Worm (Caenorhabditis elegans): ENCODE results near the gene mlt-3.

Gene mlt-3

DNA sequence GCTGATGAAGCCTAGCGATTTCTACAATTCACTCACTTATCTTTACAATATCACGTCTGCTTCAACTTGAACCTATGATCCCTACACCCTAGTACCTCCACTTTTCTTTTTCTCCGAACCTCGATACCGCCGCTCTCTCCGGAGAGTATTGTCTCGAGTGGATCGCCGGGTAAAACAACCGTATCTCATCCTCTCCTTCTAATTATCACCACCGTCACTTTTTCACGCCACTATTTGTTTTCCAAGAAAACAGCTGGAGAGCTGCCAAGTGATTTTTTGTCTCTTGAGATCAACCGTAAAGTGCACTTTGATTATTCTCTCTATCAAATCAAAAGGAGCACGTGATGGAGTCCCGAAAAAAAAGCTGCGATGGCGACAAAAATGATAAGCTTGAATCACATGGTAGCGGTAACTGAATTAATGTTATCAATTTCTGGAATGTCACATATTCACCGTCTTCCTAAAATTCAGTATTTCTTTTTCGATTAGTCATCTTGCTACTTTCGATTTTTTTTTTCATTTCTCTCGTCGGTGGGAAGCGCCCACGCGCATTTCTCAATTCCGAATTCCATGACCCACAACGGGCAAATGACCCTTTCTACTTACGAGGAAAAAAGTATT is 27.3 kb downstream of the mlt-3 start (continued):
- TF ChIP-seq ceh-44 (GFP tag; IDR thresholded peaks at IDR 0.05) = no peak
- TF ChIP-seq D1046.2 (GFP tag; IDR thresholded peaks at IDR 0.05) = no peak
- TF ChIP-seq rbr-2 (tag; optimal IDR thresholded peaks at IDR 0.05) = no peak
- TF ChIP-seq daf-19 (GFP tag; conservative IDR thresholded peaks at IDR 0.05) = no peak

DNA sequence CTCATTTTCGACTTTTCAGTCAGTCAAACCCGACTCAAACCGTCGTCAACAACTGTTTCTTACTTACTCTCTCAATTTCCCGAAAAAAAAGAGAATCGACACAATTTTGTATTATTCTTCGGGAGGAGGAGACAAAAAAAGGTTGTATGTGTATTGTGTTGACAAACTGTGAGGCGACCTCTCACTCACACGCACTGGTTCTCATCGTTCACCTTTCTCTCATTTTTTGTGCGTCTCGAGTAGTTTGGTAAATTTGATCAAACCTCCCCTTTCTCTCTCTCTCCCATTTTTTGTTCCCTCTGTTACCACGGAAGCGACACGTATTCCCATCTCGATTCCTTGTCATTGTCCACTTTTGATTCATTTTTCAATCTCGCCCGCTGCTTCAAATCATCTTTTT is 28.1 kb downstream of the mlt-3 start:
- peak; percentile 16; the same call in 1 of the 2 replicates for TF ChIP-seq dmd-6 (GFP tag; IDR thresholded peaks at IDR 0.05)
- no peak for TF ChIP-seq F49E8.2 (tag; optimal IDR thresholded peaks at IDR 0.05; ENCODE audit: borderline replicate concordance)
- no peak for TF ChIP-seq pha-4 (GFP tag; IDR thresholded peaks at IDR 0.05)
- TF ChIP-seq pha-4 (tag; optimal IDR thresholded peaks at IDR 0.05) = peak; percentile 10
- peak; percentile 4 for TF ChIP-seq dve-1 (tag; optimal IDR thresholded peaks at IDR 0.05; ENCODE audit: insufficient read depth)

DNA sequence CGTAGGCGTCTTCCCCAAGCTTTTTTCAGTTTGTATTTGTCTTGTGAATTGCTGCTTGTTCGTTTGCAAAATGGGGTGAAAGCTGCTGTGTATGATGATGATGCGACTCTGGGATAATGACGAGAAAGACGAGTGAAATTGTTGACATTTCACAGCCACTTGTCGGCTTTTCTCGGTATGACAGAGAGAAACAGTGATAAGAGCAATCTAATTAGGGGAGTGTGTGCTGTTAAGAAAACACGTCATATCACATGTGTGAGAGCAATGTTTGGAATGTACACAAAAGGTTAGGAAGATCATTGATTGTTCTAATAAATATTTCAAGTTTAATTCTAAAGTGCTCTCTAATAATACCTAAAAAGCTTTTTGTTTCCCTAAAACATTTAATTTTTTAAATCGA is 29.2 kb downstream of the mlt-3 start:
- no peak for TF ChIP-seq lsy-2 (tag; optimal IDR thresholded peaks at IDR 0.05)
- TF ChIP-seq ceh-20 (GFP tag; IDR thresholded peaks at IDR 0.05) = no peak
- no peak for TF ChIP-seq zip-2 (tag; optimal IDR thresholded peaks at IDR 0.05)
- no peak for TF ChIP-seq zip-11 (GFP tag; IDR thresholded peaks at IDR 0.05)
- TF ChIP-seq dmd-9 (GFP tag; IDR thresholded peaks at IDR 0.05) = no peak
- 0 out of 2 replicates have a peak, but pooled peaks have one; percentile 32 for TF ChIP-seq lin-1 (GFP tag; IDR thresholded peaks at IDR 0.05)
- TF ChIP-seq nhr-48 (tag; optimal IDR thresholded peaks at IDR 0.05) = peak; percentile 2
- TF ChIP-seq sdz-12 (GFP tag; optimal IDR thresholded peaks at IDR 0.05) = no peak
- no peak for TF ChIP-seq egl-27 (tag; optimal IDR thresholded peaks at IDR 0.05)
- no peak for TF ChIP-seq snpc-4 (tag; optimal IDR thresholded peaks at IDR 0.05)
- TF ChIP-seq dmd-6 (GFP tag; IDR thresholded peaks at IDR 0.05) = peak; percentile 75
- TF ChIP-seq mdl-1 (tag; optimal IDR thresholded peaks at IDR 0.05) = peak in 1 of 2 experiments; percentile 28
- TF ChIP-seq ceh-32 (tag; optimal IDR thresholded peaks at IDR 0.05; ENCODE audit: poor library complexity) = no peak
- no peak for TF ChIP-seq egl-43 (GFP tag; IDR thresholded peaks at IDR 0.05)
- no peak for TF ChIP-seq lim-7 (GFP tag; IDR thresholded peaks at IDR 0.05)
- no peak for TF ChIP-seq nhr-10 (tag; optimal IDR thresholded peaks at IDR 0.05)
- no peak for TF ChIP-seq mxl-2 (GFP tag; conservative IDR thresholded peaks at IDR 0.05)
- TF ChIP-seq lin-15B (tag; optimal IDR thresholded peaks at IDR 0.05) = no peak
- TF ChIP-seq duxl-1 (tag; optimal IDR thresholded peaks at IDR 0.05; ENCODE audit: poor library complexity) = no peak
- TF ChIP-seq F44E2.7 (GFP tag; IDR thresholded peaks at IDR 0.05) = no peak
- TF ChIP-seq mxl-3 (GFP tag; optimal IDR thresholded peaks at IDR 0.05) = no peak
- TF ChIP-seq R02D3.7 (tag; optimal IDR thresholded peaks at IDR 0.05) = no peak
- no peak for TF ChIP-seq unc-39 (tag; optimal IDR thresholded peaks at IDR 0.05)
- no peak for TF ChIP-seq daf-8 (GFP tag; IDR thresholded peaks at IDR 0.05)
- no peak for TF ChIP-seq nhr-42 (GFP tag; IDR thresholded peaks at IDR 0.05)
- no peak for TF ChIP-seq F26F4.8 (GFP tag; conservative IDR thresholded peaks at IDR 0.05)
- no peak for TF ChIP-seq nhr-25 (tag; optimal IDR thresholded peaks at IDR 0.05; ENCODE audit: borderline replicate concordance, insufficient read depth)
- no peak for TF ChIP-seq nhr-6 (tag; optimal IDR thresholded peaks at IDR 0.05)
- TF ChIP-seq lir-3 (tag; optimal IDR thresholded peaks at IDR 0.05) = no peak
- no peak for TF ChIP-seq gei-8 (GFP tag; optimal IDR thresholded peaks at IDR 0.05)
- TF ChIP-seq Y75B8A.6 (GFP tag; IDR thresholded peaks at IDR 0.05) = no peak
- TF ChIP-seq F10B5.3 (tag; optimal IDR thresholded peaks at IDR 0.05) = no peak
- no peak for TF ChIP-seq spr-1 (tag; optimal IDR thresholded peaks at IDR 0.05)
- TF ChIP-seq nhr-41 (GFP tag; IDR thresholded peaks at IDR 0.05) = no peak
- no peak for TF ChIP-seq ZK337.2 (GFP tag; IDR thresholded peaks at IDR 0.05)
- TF ChIP-seq vab-7 (GFP tag; IDR thresholded peaks at IDR 0.05) = no peak
- TF ChIP-seq attf-4 (tag; optimal IDR thresholded peaks at IDR 0.05) = no peak
- TF ChIP-seq fkh-10 (GFP tag; optimal IDR thresholded peaks at IDR 0.05) = no peak
- TF ChIP-seq ceh-44 (GFP tag; IDR thresholded peaks at IDR 0.05) = no peak
- no peak for TF ChIP-seq D1046.2 (GFP tag; IDR thresholded peaks at IDR 0.05)
- TF ChIP-seq ceh-28 (tag; optimal IDR thresholded peaks at IDR 0.05) = no peak
